Worm (Caenorhabditis elegans) whole organism, late embryonic: ENCODE data around the gene gst-44.

Experiments
- ets-4 ChIP-seq: sonication (generic microtip); optimal IDR thresholded peaks from 2 replicates; lab custom pipeline; 2016; ENCODE audit warnings: missing genetic modification characterization, missing compliant biosample characterization
- eyg-1 ChIP-seq: sonication (generic microtip); optimal IDR thresholded peaks from 2 replicates; lab custom pipeline; 2016; ENCODE audit warnings: missing genotype, missing genetic modification characterization, missing compliant biosample characterization

DNA sequence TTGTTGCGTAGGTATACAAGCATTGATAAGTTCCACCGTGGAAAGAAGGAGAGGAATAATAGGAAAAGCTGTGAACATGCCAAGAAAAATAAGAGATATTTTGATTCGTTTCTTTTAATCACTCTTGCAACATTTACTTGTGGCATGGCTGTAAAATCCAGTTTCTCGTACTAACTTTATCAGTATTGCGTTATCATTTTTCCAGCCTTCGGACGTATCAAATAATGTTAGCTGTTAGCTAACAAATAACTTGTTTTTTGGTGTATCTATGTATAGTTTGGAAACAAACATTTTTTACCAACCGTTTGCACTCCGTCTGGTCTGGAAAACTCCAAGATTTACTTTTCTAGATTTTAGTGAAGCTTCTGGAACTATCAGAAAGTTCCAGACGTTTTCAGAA is 42.8 kb downstream of the gst-44 start, which contains the start of gene clec-234:
- TF ChIP-seq ets-4 (no peak), eyg-1 (tag; lab: Kevin White, UChicago) (no peak)
